Worm (Caenorhabditis elegans) whole organism, midembryonic: ENCODE measurements around the gene nep-11.
"Not testable (repeated sequence)": the region's sequence is repeated elsewhere in the genome, so short reads cannot be mapped to it uniquely, and the experiment has no call there.

ENCODE experiments used
- T22C8.4 ChIP-seq: fragments of 200-800 bp; sonication (Bioruptor generic); IDR thresholded peaks from 2 replicates; pipeline ENCODE4 v1.3.6; 2022; ENCODE audit warnings: missing genetic modification characterization, missing compliant biosample characterization
- cog-1 ChIP-seq: sonication (generic microtip); optimal IDR thresholded peaks from 2 replicates; lab custom pipeline; 2016; ENCODE audit warnings: missing genetic modification characterization, missing compliant biosample characterization
- flt-1 ChIP-seq: fragments of 200-800 bp; sonication (Bioruptor generic); IDR thresholded peaks from 2 replicates; pipeline ENCODE4 v1.3.6; 2022; ENCODE audit warnings: missing genetic modification characterization, missing compliant biosample characterization
- klf-2 ChIP-seq: fragments of 200-800 bp; sonication (Bioruptor generic); conservative IDR thresholded peaks from 2 replicates; pipeline ENCODE4 v1.3.6; 2022; ENCODE audit warnings: missing genetic modification reagents, missing genetic modification characterization, missing compliant biosample characterization
- med-1 ChIP-seq: sonication (generic microtip); optimal IDR thresholded peaks from 2 replicates; lab custom pipeline; 2017; ENCODE audit warnings: missing genetic modification characterization, mild to moderate bottlenecking, missing compliant biosample characterization, antibody characterized with exemption, missing genetic modification reagents; ENCODE audit not compliant: insufficient read depth
- ref-1 ChIP-seq: fragments of 200-800 bp; sonication (Bioruptor generic); conservative IDR thresholded peaks from 2 replicates; pipeline ENCODE4 v1.3.6; 2022; ENCODE audit warnings: missing genetic modification reagents, missing genetic modification characterization, missing compliant biosample characterization
- tab-1 ChIP-seq: fragments of 200-800 bp; sonication (Bioruptor generic); IDR thresholded peaks from 2 replicates; pipeline ENCODE4 v1.3.6; 2022; ENCODE audit warnings: missing genetic modification characterization, missing compliant biosample characterization
- ztf-23 ChIP-seq: fragments of 200-800 bp; sonication (Bioruptor generic); IDR thresholded peaks from 2 replicates; pipeline ENCODE4 v1.3.6; 2022; ENCODE audit warnings: missing genetic modification reagents, missing genetic modification characterization, missing compliant biosample characterization
- ztf-29 ChIP-seq: fragments of 200-800 bp; sonication (Bioruptor generic); IDR thresholded peaks from 2 replicates; pipeline ENCODE4 v1.3.6; 2022; ENCODE audit warnings: missing genetic modification reagents, missing genetic modification characterization, missing compliant biosample characterization

nep-11 gene

DNA sequence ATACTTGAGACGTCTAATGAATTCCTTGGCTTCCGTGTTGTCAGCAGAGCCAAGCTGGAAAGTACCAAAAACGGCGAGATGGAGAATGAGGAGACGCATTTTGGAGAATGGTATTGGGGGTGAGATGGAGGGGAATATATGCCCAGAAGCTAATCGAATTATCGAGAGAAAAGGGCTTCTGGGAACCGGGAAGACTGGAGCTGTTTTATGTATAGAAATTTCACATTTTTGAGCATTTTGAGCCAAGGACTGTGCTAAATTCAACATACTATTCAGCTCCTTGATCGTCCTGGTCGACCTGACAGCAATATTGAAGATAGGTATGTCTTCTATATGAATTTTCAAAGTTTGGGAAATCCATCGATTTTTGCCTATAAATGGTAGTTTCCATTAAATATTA, 34.7 kb upstream of the nep-11 start, which contains the start of gene C16C8.7:
TSS of gene C16C8.7 (minus strand) at position 101 of the 400 bp plus-strand sequence.
- no peak for TF ChIP-seq ref-1 (GFP tag; lab: Robert Waterston, UW)
- no peak for TF ChIP-seq T22C8.4 (GFP tag; lab: Robert Waterston, UW)
- no peak for TF ChIP-seq flt-1 (GFP tag; lab: Robert Waterston, UW)
- no peak for TF ChIP-seq med-1
- no peak for TF ChIP-seq ztf-29 (GFP tag; lab: Robert Waterston, UW)
- TF ChIP-seq cog-1 (tag; lab: Kevin White, UChicago): no peak
- TF ChIP-seq tab-1 (GFP tag; lab: Robert Waterston, UW): no peak
- no peak for TF ChIP-seq ztf-23
- no peak for TF ChIP-seq klf-2

DNA sequence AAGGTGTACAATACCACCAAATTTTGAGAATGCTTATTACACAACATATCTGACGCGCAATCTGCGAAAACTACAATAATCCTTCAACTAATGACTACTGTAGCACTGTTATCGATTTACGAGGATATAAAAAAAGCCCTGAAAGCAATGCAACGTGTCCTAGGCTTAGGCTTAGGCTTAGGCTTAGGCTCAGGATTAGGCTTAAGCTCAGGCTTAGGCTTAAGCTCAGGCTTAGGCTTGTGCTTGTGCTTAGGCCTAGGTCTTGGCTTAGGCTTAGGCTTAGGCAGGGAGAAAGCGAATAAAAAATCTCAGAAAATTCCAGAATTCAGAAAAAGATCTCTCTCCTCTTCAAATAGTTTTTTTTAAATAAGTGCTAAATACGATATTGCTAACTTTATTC, 33.9 kb upstream of the nep-11 start:
- no peak for TF ChIP-seq tab-1 (GFP tag; lab: Robert Waterston, UW)
- TF ChIP-seq cog-1 (tag; lab: Kevin White, UChicago): no peak
- no peak for TF ChIP-seq ztf-29 (GFP tag; lab: Robert Waterston, UW)
- TF ChIP-seq med-1: no peak
- no peak for TF ChIP-seq T22C8.4 (GFP tag; lab: Robert Waterston, UW)
- no peak for TF ChIP-seq klf-2
- no peak for TF ChIP-seq ztf-23
- no peak for TF ChIP-seq ref-1 (GFP tag; lab: Robert Waterston, UW)
- TF ChIP-seq flt-1 (GFP tag; lab: Robert Waterston, UW): no peak

DNA sequence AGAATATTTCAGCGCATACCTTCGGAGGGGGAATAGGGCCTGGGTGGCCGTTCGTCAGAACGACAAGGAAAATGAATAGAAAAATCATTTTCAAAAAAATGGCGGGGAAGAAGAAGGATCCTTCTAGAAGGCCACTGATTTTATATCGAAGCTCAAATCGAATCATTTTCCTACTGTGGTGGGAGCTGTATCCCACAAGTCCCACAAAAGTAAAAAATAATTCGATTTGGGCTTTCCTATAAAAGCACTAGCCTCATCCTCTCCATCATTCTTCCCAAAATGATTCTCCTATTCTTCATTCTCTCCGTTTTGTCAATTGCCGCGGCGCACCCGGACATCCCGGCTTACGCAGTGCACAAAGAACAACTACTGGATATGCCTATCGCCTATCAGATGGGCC, 32.9 kb upstream of the nep-11 start, which contains the start of the genes C16C8.26 and C16C8.19:
TSS of gene C16C8.26 (minus strand) at position 101 of the 400 bp plus-strand sequence.
TSS of gene C16C8.19 (plus strand) at position 279 of the 400 bp plus-strand sequence.
- no peak; the same call in 1 of the 2 replicates for TF ChIP-seq ztf-29 (GFP tag; lab: Robert Waterston, UW)
- no peak for TF ChIP-seq cog-1 (tag; lab: Kevin White, UChicago)
- TF ChIP-seq flt-1 (GFP tag; lab: Robert Waterston, UW): no peak
- TF ChIP-seq ztf-23: no peak
- TF ChIP-seq med-1: no peak
- TF ChIP-seq T22C8.4 (GFP tag; lab: Robert Waterston, UW): no peak
- TF ChIP-seq tab-1 (GFP tag; lab: Robert Waterston, UW): no peak
- TF ChIP-seq ref-1 (GFP tag; lab: Robert Waterston, UW): no peak
- TF ChIP-seq klf-2: no peak

DNA sequence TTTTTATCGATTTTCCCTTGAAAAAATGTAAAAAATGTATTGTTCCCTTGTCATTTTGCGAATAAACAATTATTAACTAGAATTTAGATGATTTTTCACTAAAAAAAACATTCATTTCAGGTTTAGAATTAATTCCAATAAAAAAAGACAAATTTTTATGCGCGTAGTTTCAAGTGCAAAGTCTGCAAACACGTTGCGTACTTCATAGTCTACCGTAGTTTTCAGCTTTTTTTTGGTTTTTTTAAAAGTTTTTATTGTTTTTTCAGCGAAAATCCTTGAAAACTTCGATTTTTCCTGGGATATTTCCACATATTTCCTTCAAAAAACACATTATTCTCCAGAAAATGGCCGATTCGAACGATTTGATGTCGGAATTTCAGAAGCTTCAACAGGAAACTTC, 28.2 kb upstream of the nep-11 start, which contains the start of gene C16C8.11:
TSS of gene C16C8.11 (plus strand) at position 188 of the 400 bp plus-strand sequence.
- TF ChIP-seq cog-1 (tag; lab: Kevin White, UChicago) (no peak), ref-1 (GFP tag; lab: Robert Waterston, UW) (no peak), klf-2 (no peak), ztf-23 (no peak), ztf-29 (GFP tag; lab: Robert Waterston, UW) (no peak), T22C8.4 (GFP tag; lab: Robert Waterston, UW) (no peak), flt-1 (GFP tag; lab: Robert Waterston, UW) (no peak), tab-1 (GFP tag; lab: Robert Waterston, UW) (no peak), med-1 (no peak)

DNA sequence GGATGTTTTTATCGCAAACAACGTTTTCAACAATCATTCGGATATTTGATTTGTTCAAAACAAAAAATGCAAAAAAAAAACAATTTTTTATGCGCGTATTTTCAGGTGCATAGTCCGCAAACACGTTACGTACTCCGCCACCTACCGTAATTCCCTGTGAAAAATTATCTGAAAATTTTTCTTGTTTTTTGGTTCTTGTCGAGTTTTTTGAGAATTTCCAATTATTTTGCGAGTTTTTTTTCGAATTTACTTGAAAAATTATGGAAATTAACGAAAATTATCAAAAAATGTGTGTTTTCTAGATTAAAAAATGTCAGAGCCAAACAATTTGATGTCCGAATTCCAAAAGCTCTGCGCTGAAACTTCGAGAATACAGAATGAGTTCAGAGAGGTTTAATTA, 27.1 kb upstream of the nep-11 start, which contains the start of gene C16C8.12:
TSS of gene C16C8.12 (plus strand) at position 301 of the 400 bp plus-strand sequence.
- TF ChIP-seq tab-1 (GFP tag; lab: Robert Waterston, UW) (no peak), ztf-23 (no peak), klf-2 (no peak), med-1 (no peak)

DNA sequence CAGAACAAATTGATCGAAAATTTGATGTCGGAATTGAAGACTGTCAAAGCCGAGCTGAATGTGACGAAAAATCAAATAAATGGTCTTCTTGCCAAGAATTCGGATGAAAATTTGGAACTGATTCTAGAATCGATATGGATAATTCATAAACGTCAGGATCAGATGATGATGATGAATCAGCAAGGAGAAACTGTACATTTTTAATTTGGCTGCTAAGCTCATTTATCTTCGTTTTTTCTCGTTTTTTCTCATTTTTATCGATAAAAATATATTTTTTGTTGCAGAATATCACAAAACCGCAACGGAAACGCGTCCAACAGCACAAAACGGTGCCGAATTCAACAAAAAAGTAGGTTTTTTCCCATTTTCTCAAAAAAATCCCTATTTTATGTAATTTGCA, 24.2 kb upstream of the nep-11 start, which contains the start of gene C16C8.14:
TSS of gene C16C8.14 (plus strand) at position 301 of the 400 bp plus-strand sequence.
- not testable (repeated sequence) for TF ChIP-seq med-1; klf-2; cog-1 (tag; lab: Kevin White, UChicago)

DNA sequence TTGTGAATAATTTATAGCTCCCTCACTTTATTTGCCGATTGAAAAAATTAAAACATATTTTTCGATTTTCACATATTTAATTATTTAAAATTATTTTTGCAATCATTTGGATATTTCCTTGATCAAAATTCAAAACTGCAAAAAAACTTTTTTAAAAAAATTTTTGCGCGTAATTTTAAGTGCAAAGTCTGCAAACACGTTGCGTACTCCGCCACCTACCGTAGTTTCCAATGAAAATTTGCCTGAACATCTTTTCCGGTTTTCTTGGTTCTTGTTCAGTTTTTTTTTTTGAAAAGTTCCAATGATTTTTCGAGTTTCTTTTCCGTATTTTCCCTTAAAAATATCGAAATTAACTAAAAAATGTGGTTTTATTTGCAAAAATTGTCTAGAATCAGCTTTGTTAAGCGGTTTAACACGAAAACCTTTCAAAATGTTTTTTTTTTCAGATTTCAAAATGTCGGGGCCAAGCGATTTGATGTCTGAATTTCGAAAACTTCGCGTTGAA, 23.5 kb upstream of the nep-11 start, which contains the start of gene C16C8.25:
TSS of gene C16C8.25 (plus strand) at position 455 of the 505 bp plus-strand sequence.
- TF ChIP-seq tab-1 (GFP tag; lab: Robert Waterston, UW) (no peak), cog-1 (tag; lab: Kevin White, UChicago) (no peak), T22C8.4 (GFP tag; lab: Robert Waterston, UW) (no peak), ztf-29 (GFP tag; lab: Robert Waterston, UW) (no peak), ztf-23 (no peak), klf-2 (no peak), ref-1 (GFP tag; lab: Robert Waterston, UW) (no peak), flt-1 (GFP tag; lab: Robert Waterston, UW) (no peak), med-1 (no peak)

DNA sequence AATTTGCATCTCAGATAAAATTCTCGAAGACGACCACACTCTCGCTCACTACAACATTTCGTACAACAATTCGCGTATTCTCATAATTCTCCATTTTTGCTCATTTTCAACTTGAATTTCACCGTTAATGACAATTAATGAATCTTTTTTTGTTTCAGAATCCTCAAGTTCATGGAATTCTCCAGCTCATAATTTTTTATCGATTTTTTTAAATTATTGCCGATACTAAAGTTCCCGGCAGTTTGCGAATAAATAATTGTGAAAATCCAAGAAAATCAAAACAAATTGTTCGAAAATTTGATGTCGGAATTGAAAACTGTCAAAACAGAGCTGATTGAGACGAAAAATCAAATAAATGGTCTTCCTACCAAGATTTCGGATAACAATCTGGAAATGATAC, 22.6 kb upstream of the nep-11 start, which contains the start of gene C16C8.21:
TSS of gene C16C8.21 (plus strand) at position 301 of the 400 bp plus-strand sequence.
- TF ChIP-seq ref-1 (GFP tag; lab: Robert Waterston, UW) (no peak), T22C8.4 (GFP tag; lab: Robert Waterston, UW) (no peak), ztf-23 (no peak), med-1 (no peak), tab-1 (GFP tag; lab: Robert Waterston, UW) (no peak), flt-1 (GFP tag; lab: Robert Waterston, UW) (no peak), klf-2 (no peak), cog-1 (tag; lab: Kevin White, UChicago) (no peak), ztf-29 (GFP tag; lab: Robert Waterston, UW) (no peak)

DNA sequence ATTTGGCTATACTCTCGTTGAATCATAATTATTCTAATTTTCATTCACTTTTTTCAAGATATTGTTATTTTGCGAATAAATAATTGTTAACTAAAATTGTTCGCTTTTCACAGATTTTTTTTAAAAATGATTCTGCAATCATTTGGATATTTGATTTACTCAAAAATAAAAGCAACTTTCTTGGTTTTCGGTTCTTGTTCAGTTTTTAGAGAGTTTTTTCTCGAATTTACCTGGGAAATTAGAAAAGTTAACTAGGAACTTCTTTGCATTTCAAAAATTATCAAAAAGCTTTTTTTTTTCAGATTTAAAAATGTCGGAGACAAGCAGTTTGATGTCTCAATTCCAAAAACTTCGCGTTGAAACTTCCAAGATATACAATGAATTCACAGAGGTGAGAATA, 21.3 kb upstream of the nep-11 start, which contains the start of the genes C16C8.20 and gldi-6:
TSS of gene C16C8.20 (plus strand) at position 301 of the 400 bp plus-strand sequence.
TSS of gene gldi-6 (plus strand) at position 301 of the 400 bp plus-strand sequence.
- TF ChIP-seq ref-1 (GFP tag; lab: Robert Waterston, UW) (no peak), flt-1 (GFP tag; lab: Robert Waterston, UW) (no peak), T22C8.4 (GFP tag; lab: Robert Waterston, UW) (no peak), klf-2 (no peak), med-1 (no peak), ztf-29 (GFP tag; lab: Robert Waterston, UW) (no peak), tab-1 (GFP tag; lab: Robert Waterston, UW) (no peak), cog-1 (tag; lab: Kevin White, UChicago) (no peak), ztf-23 (no peak)
